Worm (Caenorhabditis elegans): ENCODE data around the gene R10E4.9.

The R10E4.9 gene

DNA sequence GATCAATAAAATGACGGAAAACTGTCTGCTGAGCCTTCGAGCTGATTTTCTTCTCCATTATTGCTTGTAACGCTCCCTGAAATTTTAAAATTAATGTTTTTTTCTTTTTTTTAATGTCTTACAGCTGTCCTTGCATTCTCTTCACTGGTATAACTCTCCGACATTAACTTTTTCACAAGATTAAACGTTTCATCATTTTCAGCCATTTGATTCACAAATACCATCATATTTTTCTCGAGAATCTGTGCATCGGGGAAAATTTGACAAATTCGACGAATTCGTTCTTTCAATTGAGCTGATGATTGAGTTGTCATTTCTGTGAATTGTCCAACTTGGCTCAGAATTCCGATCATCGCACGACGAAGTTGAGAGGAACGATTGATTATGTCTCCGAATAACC lies 7.1 kb upstream of the R10E4.9 start:
- no peak for TF ChIP-seq unc-62 (GFP tag; optimal IDR thresholded peaks at IDR 0.05)

DNA sequence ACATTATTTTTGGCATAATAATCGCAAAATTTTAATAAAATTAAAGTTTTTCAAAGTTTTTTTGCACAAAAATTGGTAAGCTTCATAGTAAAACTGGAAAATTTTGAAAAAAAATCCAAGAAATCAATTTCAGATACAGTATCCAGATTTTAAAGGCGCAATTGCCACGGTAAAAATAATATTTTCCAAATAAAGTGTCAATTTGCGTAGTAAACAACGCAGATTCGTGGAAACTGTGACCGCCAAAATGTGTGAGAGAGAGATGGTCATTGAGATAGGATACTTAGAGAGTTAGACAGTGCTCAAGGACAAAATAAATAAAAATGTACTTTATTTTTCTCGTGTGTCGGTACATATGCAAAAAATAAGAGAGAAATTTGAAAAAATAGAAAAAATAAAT lies 587 bp upstream of the R10E4.9 start:
- TF ChIP-seq unc-62 (GFP tag; optimal IDR thresholded peaks at IDR 0.05), result no peak

DNA sequence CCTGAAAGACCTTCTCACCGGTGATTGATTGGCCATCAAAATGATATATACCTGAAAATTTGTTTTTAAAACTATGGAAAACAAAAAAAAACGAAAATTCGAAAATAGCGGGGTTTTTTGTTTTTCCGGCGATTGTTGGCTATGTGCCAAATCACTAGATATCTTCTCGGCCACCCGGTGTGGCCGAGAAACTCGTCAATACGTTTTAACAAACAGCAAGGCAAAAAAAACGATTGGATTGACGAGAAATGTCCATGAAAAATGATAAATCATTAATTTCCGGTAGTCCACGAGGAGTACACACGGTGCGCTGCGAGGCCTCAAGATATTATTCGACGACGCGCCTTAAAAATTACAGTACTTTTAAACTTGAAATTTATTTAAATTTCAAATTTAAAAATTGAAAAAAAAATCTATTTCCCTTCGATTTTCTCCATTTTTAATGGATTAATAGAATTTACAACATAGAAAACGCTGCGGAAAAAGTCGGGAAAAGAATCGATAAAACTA lies 1.1 kb downstream of the R10E4.9 start, which contains the start of gene R10E4.11:
R10E4.11 (minus strand) TSS at position 51 of the 510 bp plus-strand sequence.
- no peak for TF ChIP-seq unc-62 (GFP tag; optimal IDR thresholded peaks at IDR 0.05)

DNA sequence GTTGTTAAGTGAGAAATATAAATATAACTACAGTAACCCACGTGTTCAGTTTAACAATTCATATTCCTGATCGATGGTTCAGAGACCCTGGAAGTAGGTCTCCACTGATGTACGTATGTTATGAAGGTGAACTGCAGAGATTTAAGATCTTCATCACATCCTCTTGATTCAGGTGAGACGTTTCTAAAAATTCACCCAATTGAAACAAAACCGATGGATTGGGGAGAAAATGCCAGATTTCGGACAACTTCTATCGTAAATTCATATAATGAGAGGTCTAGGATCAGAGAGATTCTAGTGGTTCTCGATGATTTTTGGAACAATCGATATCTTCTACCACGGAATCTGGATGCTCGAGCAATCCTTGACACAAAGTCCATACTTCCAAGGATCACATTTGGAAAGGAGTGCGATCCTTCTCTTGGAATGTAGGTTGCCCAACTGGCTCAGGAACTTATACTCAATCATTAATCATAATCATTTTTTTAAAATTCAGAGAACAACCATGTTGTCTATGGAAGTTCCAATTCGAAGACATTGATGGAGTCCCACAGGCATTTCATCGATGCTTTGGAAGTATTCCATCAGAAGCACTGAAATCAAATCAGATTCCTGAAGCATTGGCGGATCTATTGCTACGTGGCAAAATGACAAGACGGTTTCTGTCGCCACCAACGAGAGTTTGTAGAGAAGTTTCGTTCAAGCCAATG lies 7.9 kb downstream of the R10E4.9 start, which contains the start of the genes nth-1 and R10E4.7:
nth-1 (minus strand) TSS at position 101 of the 710 bp plus-strand sequence.
R10E4.7 (plus strand) TSS at position 660 of the 710 bp plus-strand sequence.
- TF ChIP-seq unc-62 (GFP tag; optimal IDR thresholded peaks at IDR 0.05), result no peak

DNA sequence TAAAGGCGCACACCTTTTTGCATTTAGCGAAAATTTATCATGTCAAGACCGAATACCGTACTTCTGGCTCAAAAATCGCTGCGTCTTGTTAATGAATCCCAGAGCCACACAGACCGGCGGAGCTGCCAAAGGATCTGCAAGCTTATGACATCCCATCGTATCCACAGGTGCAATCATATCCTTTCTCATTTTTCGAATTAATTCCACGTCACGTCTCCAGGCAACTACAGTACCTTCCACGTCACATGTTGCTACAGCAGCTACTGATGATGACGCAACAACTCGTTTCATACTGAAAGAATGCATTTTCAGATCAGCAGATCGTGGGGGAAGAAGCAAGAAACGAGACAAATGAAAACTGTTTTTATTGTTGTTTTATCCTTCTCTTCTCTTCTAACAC lies 9.1 kb downstream of the R10E4.9 start, which contains the start of gene R10E4.6:
R10E4.6 (plus strand) TSS at position 301 of the 400 bp plus-strand sequence.
- TF ChIP-seq unc-62 (GFP tag; optimal IDR thresholded peaks at IDR 0.05), result no peak

DNA sequence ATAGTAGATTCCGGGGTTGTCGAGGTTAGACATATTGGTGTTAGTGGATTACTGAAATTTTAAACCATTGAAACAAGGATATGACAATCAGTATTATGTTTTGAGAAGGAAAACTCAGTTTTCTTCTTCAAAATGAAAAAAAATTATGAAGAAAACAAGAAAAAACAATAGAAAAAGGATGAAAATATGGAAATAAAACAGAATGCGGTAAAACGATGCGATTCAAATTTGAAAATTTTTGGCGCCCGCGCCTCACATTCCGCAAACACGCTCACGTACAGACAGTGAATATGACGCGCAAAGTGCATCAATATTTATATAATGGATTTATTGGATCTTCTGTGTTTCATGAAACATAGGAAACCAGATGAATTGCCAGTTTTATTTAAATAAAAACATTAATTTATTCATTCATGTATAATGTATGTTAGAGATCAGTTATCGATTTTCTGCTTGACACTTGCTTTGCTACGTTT lies 10.9 kb downstream of the R10E4.9 start, which contains the start of gene mcm-5:
mcm-5 (minus strand) TSS at position 51 of the 476 bp plus-strand sequence.
- TF ChIP-seq unc-62 (GFP tag; optimal IDR thresholded peaks at IDR 0.05), result no peak

DNA sequence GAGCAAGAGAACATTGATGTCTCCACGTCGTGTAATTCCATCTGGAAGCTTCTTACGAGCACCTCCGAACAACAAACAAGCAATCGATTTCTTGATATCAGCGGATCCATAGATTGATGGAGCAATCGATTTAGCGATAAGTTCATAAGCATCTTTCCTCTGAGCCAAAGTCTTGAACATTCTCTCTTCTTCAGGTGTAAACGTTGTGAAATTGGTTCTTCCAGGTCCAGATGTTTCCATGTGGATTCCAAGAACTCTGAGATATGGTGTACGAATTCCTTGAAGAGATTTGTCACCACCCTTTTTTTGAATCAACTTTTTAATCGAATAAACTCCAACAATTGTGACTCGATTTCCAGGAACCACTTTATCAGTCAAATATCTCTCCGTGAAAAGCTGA lies 12.2 kb downstream of the R10E4.9 start:
- no peak for TF ChIP-seq unc-62 (GFP tag; optimal IDR thresholded peaks at IDR 0.05)

DNA sequence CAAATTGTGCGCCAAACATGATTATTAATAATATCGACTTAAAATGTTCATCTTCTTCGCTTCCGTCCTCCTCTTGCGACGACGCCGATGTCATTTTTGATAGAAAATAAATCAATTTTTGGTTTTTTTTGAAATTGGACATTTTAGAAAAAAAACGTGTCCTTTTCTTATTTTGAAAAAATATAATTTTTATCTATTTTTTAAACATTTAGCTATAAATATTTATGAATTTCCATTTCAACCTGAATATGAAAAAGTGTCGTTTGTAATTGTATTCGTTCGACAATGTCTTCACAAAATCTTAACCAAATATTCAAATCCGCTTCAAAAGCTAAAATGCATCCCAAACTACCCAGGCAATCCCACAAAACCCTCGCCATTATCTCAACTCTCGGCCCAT lies 14.8 kb downstream of the R10E4.9 start, which contains the start of gene R10E4.3:
R10E4.3 (minus strand) TSS at position 101 of the 400 bp plus-strand sequence.
- no peak for TF ChIP-seq unc-62 (GFP tag; optimal IDR thresholded peaks at IDR 0.05)

DNA sequence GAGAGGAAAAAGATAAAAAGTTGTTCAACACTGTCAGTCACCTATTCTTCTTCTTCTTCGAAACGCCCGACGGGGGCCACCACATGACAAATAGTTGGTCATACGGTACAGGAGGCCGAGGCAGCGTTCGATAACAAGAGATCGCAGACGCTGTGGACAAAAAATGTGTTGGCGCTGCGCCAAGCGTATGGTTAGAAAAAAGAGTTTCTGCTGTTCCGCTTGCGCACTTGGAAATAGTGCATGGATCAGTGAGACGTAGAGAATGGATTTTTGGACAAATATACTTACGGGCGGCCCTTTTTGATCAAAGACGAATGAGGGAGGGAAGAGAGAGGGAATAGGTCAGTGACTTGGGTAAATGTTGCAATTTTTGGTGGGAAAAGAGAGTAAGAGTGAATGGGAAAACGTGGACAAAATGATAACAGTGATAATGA lies 17.4 kb downstream of the R10E4.9 start:
- TF ChIP-seq unc-62 (GFP tag; optimal IDR thresholded peaks at IDR 0.05), result no peak

DNA sequence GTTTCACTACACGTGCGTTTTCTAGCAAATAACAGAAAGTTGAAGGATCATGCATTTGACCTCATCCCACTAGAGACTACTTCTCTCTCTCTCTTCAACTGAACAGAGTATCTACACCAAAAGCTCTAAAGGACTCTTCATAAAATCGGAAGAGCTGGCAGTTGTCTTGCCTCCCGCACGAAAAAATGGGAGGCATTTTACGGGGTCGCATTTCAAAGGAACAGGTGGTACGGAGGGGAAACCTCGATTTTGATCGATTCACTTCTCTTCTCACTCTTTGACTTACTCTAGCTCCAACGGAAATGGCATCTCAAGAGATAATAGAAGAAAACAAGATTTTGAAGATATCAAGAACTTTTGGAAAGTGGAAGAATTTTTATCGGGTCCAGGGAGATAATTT lies 19.0 kb downstream of the R10E4.9 start:
- no peak for TF ChIP-seq unc-62 (GFP tag; optimal IDR thresholded peaks at IDR 0.05)

DNA sequence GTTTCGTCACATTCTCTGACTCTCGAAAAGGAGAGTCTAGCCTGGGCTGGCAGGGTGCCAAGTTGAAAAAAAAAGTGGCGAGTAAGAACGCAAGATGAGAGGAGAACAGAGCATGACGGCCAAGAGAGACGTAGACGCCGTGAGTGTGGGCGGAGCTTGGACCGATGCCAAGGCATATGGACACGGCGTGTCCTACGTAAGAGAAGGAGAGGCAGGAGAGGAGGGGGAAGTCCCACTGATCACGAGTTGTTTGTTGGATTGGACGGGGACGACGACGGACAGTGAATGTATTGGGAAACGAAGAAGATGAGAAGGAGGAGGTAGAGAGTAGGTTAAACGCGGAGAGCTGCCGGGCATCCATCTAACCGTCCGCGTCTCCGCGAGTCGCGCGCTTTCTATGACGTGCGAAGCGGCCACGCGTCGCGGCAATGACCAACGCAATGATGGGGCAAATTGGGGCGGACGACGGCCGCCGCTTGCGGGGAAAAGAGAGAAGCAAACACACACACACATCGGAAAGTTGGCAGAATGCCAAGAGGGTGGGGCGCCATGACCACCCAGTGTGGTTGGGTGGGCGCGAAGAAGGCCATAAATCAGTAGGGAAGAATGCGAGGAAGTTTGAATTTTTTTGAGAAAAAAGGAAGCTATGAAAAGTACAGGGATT lies 20.1 kb downstream of the R10E4.9 start:
- TF ChIP-seq unc-62 (GFP tag; optimal IDR thresholded peaks at IDR 0.05), result peak; percentile 48

DNA sequence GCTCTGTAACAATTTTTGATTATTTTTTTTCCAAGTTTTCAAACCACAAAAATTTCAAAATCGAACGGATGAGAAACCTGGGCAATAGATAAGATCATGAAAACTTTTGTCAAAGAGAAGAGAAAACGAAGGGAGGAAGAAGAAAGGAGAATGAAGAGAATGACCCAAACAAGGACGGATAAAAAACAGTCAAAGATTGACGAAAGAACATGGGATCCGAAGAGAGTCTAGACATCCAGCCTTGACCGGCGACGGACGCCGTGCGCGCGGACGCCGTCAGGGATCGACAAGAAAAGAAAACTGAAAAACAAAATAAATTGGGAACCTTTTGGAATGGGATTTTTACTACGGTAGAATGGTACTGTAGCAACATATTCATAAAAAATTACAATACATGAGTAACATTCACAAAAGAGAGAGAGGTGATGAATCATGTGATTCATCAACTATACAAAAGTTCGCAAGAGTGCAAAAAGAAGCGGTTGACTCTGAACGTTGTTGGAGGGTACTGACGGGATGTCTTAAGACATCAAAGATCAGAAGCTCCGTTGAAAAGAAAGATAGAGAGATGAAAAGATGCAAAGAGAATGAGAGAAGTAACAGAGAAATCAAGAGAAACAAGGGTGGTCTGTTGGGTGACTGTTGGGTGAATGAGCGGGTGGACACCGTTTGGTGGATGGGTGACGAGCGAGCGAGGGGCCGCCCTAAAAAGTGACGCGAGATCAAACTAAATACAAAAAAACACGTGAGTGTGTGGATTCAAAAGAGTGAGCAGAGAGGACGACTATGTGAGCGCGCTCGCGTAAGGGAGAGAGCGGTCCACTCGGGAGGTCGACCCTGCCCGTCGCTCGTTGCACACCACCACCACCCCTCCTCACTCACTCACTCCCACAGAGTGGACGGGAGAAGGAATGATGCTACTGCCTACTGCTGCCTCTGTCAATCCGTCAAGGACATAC lies 21.7 kb downstream of the R10E4.9 start, which contains the start of gene sup-26:
sup-26 (minus strand) TSS at position 10 of the 959 bp plus-strand sequence.
- TF ChIP-seq unc-62 (GFP tag; optimal IDR thresholded peaks at IDR 0.05), result no peak

DNA sequence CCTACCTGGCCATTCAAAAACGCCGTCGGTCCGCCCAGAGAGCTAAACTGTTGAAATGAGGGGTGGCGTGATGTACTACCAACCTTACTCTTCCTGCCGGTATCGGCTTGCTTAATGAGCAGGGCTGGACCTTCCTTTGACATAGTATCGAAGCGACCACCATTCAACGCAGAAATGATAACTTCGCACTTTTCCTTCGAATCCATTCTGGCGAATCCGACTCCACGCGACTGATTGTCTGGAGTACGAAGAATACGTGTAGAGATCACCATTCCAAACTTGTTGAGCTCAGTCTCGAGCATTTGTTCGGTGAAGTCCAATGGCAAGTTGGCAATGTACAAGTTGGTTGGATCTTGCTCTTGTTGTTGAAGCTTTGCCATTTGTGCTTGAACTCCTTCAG lies 24.0 kb downstream of the R10E4.9 start:
- no peak for TF ChIP-seq unc-62 (GFP tag; optimal IDR thresholded peaks at IDR 0.05)

DNA sequence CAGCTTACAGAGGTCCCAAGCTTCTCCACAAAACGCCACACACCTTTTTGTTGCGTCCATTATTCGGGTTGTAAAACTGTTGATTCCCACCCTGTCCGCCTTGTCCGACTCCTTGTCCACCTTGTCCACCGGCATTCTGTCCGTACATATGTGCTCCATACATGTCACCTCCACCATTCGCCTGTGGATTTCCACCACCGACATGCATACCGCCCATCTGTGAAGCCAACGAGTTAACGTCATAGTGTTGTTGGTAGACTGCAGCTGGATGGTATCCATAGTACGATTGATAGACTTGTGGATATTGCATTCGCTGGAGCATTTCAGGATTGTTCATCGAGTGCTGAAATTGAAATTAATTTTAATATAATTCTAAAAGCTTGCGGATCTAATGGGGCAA lies 24.4 kb downstream of the R10E4.9 start:
- no peak for TF ChIP-seq unc-62 (GFP tag; optimal IDR thresholded peaks at IDR 0.05)

DNA sequence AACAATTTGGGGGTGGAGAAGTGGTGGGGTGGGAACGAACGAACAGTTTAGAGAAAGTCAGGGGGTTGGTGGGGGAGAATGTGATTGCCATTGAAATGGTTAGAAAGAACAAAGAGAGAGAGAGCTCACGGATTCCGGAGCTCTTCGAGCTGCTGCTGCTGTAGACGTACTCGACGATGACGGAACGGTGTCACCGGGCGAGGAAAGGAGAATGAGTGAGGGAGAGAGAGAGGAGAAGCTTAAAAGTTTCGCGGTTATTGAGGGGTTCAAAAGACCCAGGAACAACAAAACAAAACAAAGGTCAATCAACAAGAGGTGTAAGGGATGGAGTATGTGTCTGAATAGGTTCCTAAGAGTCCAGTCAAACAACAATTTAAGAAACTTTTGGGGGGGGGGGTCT lies 25.9 kb downstream of the R10E4.9 start:
- no peak for TF ChIP-seq unc-62 (GFP tag; optimal IDR thresholded peaks at IDR 0.05)

All from whole organism, dauer.